Worm (Caenorhabditis elegans) whole organism, L3 larva: Measurements from ENCODE around the gene nhr-136.
A peak's percentile ranks its signal among the peaks of the same experiment; 100 is the strongest.

Experiments used
- R02D3.7 ChIP-seq: fragments of 150-350 bp; optimal IDR thresholded peaks from 2 replicates; lab custom pipeline; 2014; ENCODE audit warnings: missing biosample characterization, missing genetic modification characterization
- ZK546.5 ChIP-seq: sonication (generic microtip); optimal IDR thresholded peaks from 2 replicates; lab custom pipeline; 2017; ENCODE audit warnings: missing biosample characterization, missing genetic modification characterization
- aly-2 ChIP-seq: fragments of 150-350 bp; optimal IDR thresholded peaks from 2 replicates; lab custom pipeline; 2014; ENCODE audit warnings: missing biosample characterization, missing genetic modification characterization
- ama-1 ChIP-seq: fragments of 150-350 bp; optimal IDR thresholded peaks from 2 replicates; lab custom pipeline; 2018
- ceh-16 ChIP-seq: sonication (generic microtip); optimal IDR thresholded peaks from 2 replicates; lab custom pipeline; 2017; ENCODE audit warnings: missing biosample characterization, missing genetic modification characterization
- ceh-28 ChIP-seq: fragments of 150-350 bp; optimal IDR thresholded peaks from 2 replicates; lab custom pipeline; 2014; ENCODE audit warnings: missing biosample characterization, missing genetic modification reagents, missing genetic modification characterization
- ceh-82 ChIP-seq: fragments of 150-350 bp; optimal IDR thresholded peaks from 2 replicates; lab custom pipeline; 2014; ENCODE audit warnings: missing biosample characterization, missing genetic modification characterization
- egl-27 ChIP-seq: sonication (generic microtip); optimal IDR thresholded peaks from 4 replicates; lab custom pipeline; 2017; ENCODE audit warnings: missing biosample characterization, missing genetic modification reagents, missing genetic modification characterization
- egl-5 ChIP-seq: fragments of 150-350 bp; optimal IDR thresholded peaks from 2 replicates; lab custom pipeline; 2017; ENCODE audit warnings: missing biosample characterization, missing genetic modification reagents, missing genetic modification characterization, inconsistent platforms
- elt-1 ChIP-seq: fragments of 150-350 bp; optimal IDR thresholded peaks from 2 replicates; lab custom pipeline; 2014; ENCODE audit warnings: missing biosample characterization, missing genetic modification characterization
- elt-2 ChIP-seq: sonication (generic microtip); optimal IDR thresholded peaks from 2 replicates; lab custom pipeline; 2016; ENCODE audit warnings: missing genetic modification reagents, mild to moderate bottlenecking, missing genetic modification characterization, missing compliant biosample characterization
- elt-3 ChIP-seq, 3 experiments: fragments of 150-350 bp in 1 of 3; sonication (generic microtip) in 2 of 3; optimal IDR thresholded peaks; 2 replicates in 2 of 3; 4 replicates in 1 of 3; lab custom pipeline; 2014 to 2017; ENCODE audit warnings: missing biosample characterization in 3 of 3, missing genetic modification characterization in 3 of 3
- eor-1 ChIP-seq, 2 experiments: fragments of 150-350 bp; optimal IDR thresholded peaks; 2 replicates each; lab custom pipeline; 2014 to 2018; ENCODE audit warnings: missing biosample characterization in 2 of 2, missing genetic modification characterization in 2 of 2
- fkh-10 ChIP-seq: sonication (generic microtip); optimal IDR thresholded peaks from 2 replicates; lab custom pipeline; 2017; ENCODE audit warnings: missing biosample characterization, missing genetic modification reagents, missing genetic modification characterization
- fos-1 ChIP-seq: fragments of 150-350 bp; optimal IDR thresholded peaks from 2 replicates; lab custom pipeline; 2014; ENCODE audit warnings: missing biosample characterization, missing genetic modification characterization
- hmg-11 ChIP-seq: sonication (generic microtip); optimal IDR thresholded peaks from 2 replicates; lab custom pipeline; 2016; ENCODE audit warnings: missing genetic modification characterization, missing compliant biosample characterization
- jun-1 ChIP-seq: fragments of 150-350 bp; optimal IDR thresholded peaks from 2 replicates; lab custom pipeline; 2014; ENCODE audit warnings: missing biosample characterization, missing genetic modification reagents, missing genetic modification characterization
- mdl-1 ChIP-seq: fragments of 150-350 bp; optimal IDR thresholded peaks from 2 replicates; lab custom pipeline; 2014; ENCODE audit warnings: missing biosample characterization, missing genetic modification characterization
- mml-1 ChIP-seq: fragments of 150-350 bp; sonication (generic microtip); optimal IDR thresholded peaks from 3 replicates; lab custom pipeline; 2014; ENCODE audit warnings: missing biosample characterization, missing genetic modification characterization
- nfya-1 ChIP-seq: sonication (generic microtip); optimal IDR thresholded peaks from 2 replicates; lab custom pipeline; 2017; ENCODE audit warnings: missing genetic modification characterization, mild to moderate bottlenecking, missing compliant biosample characterization, antibody characterized with exemption, moderate library complexity; ENCODE audit not compliant: insufficient read depth
- nhr-12 ChIP-seq: fragments of 150-350 bp; optimal IDR thresholded peaks from 2 replicates; lab custom pipeline; 2014; ENCODE audit warnings: missing biosample characterization, missing genetic modification characterization
- nhr-237 ChIP-seq: fragments of 150-350 bp; optimal IDR thresholded peaks from 2 replicates; lab custom pipeline; 2014; ENCODE audit warnings: missing biosample characterization, missing genetic modification characterization
- nhr-28 ChIP-seq: fragments of 150-350 bp; optimal IDR thresholded peaks from 2 replicates; lab custom pipeline; 2014; ENCODE audit warnings: missing biosample characterization, missing genetic modification characterization
- nhr-76 ChIP-seq: fragments of 150-350 bp; sonication (generic microtip); optimal IDR thresholded peaks from 5 replicates; lab custom pipeline; 2014; ENCODE audit warnings: missing biosample characterization, missing genetic modification characterization
- nhr-77 ChIP-seq: fragments of 150-350 bp; optimal IDR thresholded peaks from 2 replicates; lab custom pipeline; 2014; ENCODE audit warnings: missing biosample characterization, missing genetic modification characterization
- pha-4 ChIP-seq: fragments of 150-350 bp; optimal IDR thresholded peaks from 2 replicates; lab custom pipeline; 2014; ENCODE audit warnings: missing biosample characterization, missing genetic modification reagents, missing genetic modification characterization
- pqm-1 ChIP-seq: fragments of 150-350 bp; optimal IDR thresholded peaks from 2 replicates; lab custom pipeline; 2017; ENCODE audit warnings: missing biosample characterization, missing genetic modification characterization, inconsistent platforms
- sea-2 ChIP-seq: fragments of 150-350 bp; sonication (generic microtip); optimal IDR thresholded peaks from 4 replicates; lab custom pipeline; 2014; ENCODE audit warnings: missing biosample characterization, missing genetic modification reagents, missing genetic modification characterization
- skn-1 ChIP-seq: fragments of 150-350 bp; optimal IDR thresholded peaks from 2 replicates; lab custom pipeline; 2014; ENCODE audit warnings: missing biosample characterization, missing genetic modification characterization
- snpc-4 ChIP-seq: fragments of 150-350 bp; optimal IDR thresholded peaks from 2 replicates; lab custom pipeline; 2014; ENCODE audit warnings: missing biosample characterization, missing genetic modification characterization
- tbx-2 ChIP-seq: sonication (generic microtip); optimal IDR thresholded peaks from 2 replicates; lab custom pipeline; 2016; ENCODE audit warnings: mild to moderate bottlenecking, missing genetic modification characterization, missing compliant biosample characterization
- unc-39 ChIP-seq: sonication (generic microtip); optimal IDR thresholded peaks from 4 replicates; lab custom pipeline; 2017; ENCODE audit warnings: missing biosample characterization, missing genetic modification characterization
- unc-62 ChIP-seq: fragments of 150-350 bp; sonication (generic microtip); optimal IDR thresholded peaks from 4 replicates; lab custom pipeline; 2014; ENCODE audit warnings: missing biosample characterization, missing genetic modification reagents, missing genetic modification characterization
- zag-1 ChIP-seq: fragments of 150-350 bp; optimal IDR thresholded peaks from 2 replicates; lab custom pipeline; 2014; ENCODE audit warnings: missing biosample characterization, missing genetic modification characterization
- ztf-11 ChIP-seq: fragments of 150-350 bp; optimal IDR thresholded peaks from 2 replicates; lab custom pipeline; 2014; ENCODE audit warnings: missing biosample characterization, missing genetic modification characterization
- ztf-4 ChIP-seq: fragments of 150-350 bp; optimal IDR thresholded peaks from 2 replicates; lab custom pipeline; 2014; ENCODE audit warnings: missing biosample characterization, missing genetic modification characterization

Gene nhr-136

ce11 chrV:12094030-12094429, 12.9 kb upstream of the nhr-136 start, which contains the start of gene nhr-208:
TSS of gene nhr-208 (plus strand) at chrV:12094317.
- TF ChIP-seq nfya-1 (tag; lab: Kevin White, UChicago) (no peak), pqm-1 (tag; lab: Kevin White, UChicago) (peak; percentile 52), elt-2 (tag; lab: Kevin White, UChicago) (peak; percentile 16)

- no peak for TF ChIP-seq skn-1 (tag; lab: Kevin White, UChicago)
- no peak for TF ChIP-seq unc-62 (GFP tag; lab: Kevin White, UChicago)
- TF ChIP-seq zag-1 (tag; lab: Kevin White, UChicago): no peak
- no peak for TF ChIP-seq tbx-2 (tag; lab: Kevin White, UChicago)
- no peak for TF ChIP-seq nhr-76 (tag; lab: Kevin White, UChicago)
- no peak for TF ChIP-seq egl-27 (tag; lab: Kevin White, UChicago)
- no peak for TF ChIP-seq aly-2 (tag; lab: Kevin White, UChicago)
- TF ChIP-seq ztf-11: no peak
- no peak for TF ChIP-seq ztf-4 (tag; lab: Kevin White, UChicago)
- no peak for TF ChIP-seq unc-39 (tag; lab: Kevin White, UChicago)
- peak; percentile 8 for TF ChIP-seq jun-1 (tag; lab: Kevin White, UChicago)
- no peak for TF ChIP-seq nhr-12 (tag; lab: Kevin White, UChicago)
- no peak for TF ChIP-seq sea-2 (GFP tag; lab: Kevin White, UChicago)
- no peak for TF ChIP-seq nhr-28 (tag; lab: Kevin White, UChicago)
- no peak for TF ChIP-seq elt-1 (tag; lab: Kevin White, UChicago)
- peak; percentile 26 for TF ChIP-seq elt-2 (tag; lab: Kevin White, UChicago)
- TF ChIP-seq snpc-4: no peak
- no peak for TF ChIP-seq mdl-1 (tag; lab: Kevin White, UChicago)
- peak; percentile 87 for TF ChIP-seq pha-4
- no peak for TF ChIP-seq ama-1 (lab: Kevin White, UChicago)
- no peak for TF ChIP-seq ZK546.5 (tag; lab: Kevin White, UChicago)
- no peak for TF ChIP-seq elt-3 (tag; optimal IDR thresholded peaks at IDR 0.05; lab: Kevin White, UChicago)
- no peak for TF ChIP-seq nhr-237 (tag; lab: Kevin White, UChicago)
- no peak for TF ChIP-seq ceh-16 (tag; lab: Kevin White, UChicago)
- peak; percentile 89 for TF ChIP-seq pqm-1 (tag; lab: Kevin White, UChicago)
- no peak for TF ChIP-seq nhr-77
- no peak for TF ChIP-seq mml-1 (tag; lab: Kevin White, UChicago)
- TF ChIP-seq eor-1 (tag; optimal IDR thresholded peaks at IDR 0.05; lab: Kevin White, UChicago): no peak
Measured at ce11 chrV:12095865-12096264, 11.1 kb upstream of the nhr-136 start, which contains the start of gene nhr-207. TSS of gene nhr-207 (plus strand) at chrV:12096146.

- TF ChIP-seq egl-5 (tag; lab: Kevin White, UChicago): no peak
- no peak for TF ChIP-seq eor-1 (tag; optimal IDR thresholded peaks at IDR 0.05; lab: Kevin White, UChicago)
- no peak for TF ChIP-seq fkh-10 (GFP tag; lab: Kevin White, UChicago)
- TF ChIP-seq elt-3 (tag; optimal IDR thresholded peaks at IDR 0.05; lab: Kevin White, UChicago): no peak
- TF ChIP-seq ztf-4 (tag; lab: Kevin White, UChicago): no peak
- TF ChIP-seq pha-4: no peak
- no peak for TF ChIP-seq R02D3.7
- no peak for TF ChIP-seq pqm-1 (tag; lab: Kevin White, UChicago)
- TF ChIP-seq fos-1: no peak
- no peak for TF ChIP-seq unc-62 (GFP tag; lab: Kevin White, UChicago)
- no peak for TF ChIP-seq ZK546.5 (tag; lab: Kevin White, UChicago)
- TF ChIP-seq skn-1 (tag; lab: Kevin White, UChicago): no peak
- TF ChIP-seq nhr-76 (tag; lab: Kevin White, UChicago): no peak
- TF ChIP-seq, all 47 proteins: peak for 0
Measured at ce11 chrV:12098123-12098522, 8.8 kb upstream of the nhr-136 start, which contains the start of gene nhr-209. TSS of gene nhr-209 (plus strand) at chrV:12098149.

- no peak for TF ChIP-seq fkh-10 (GFP tag; lab: Kevin White, UChicago)
- peak; percentile 32 for TF ChIP-seq snpc-4
- no peak for TF ChIP-seq ceh-82 (tag; lab: Kevin White, UChicago)
- peak; percentile 25 for TF ChIP-seq pqm-1 (tag; lab: Kevin White, UChicago)
- peak; percentile 42 for TF ChIP-seq ceh-28 (tag; lab: Kevin White, UChicago)
- peak; percentile 75 for TF ChIP-seq pha-4
- TF ChIP-seq hmg-11 (tag; lab: Kevin White, UChicago): peak; percentile 25
- TF ChIP-seq elt-2 (tag; lab: Kevin White, UChicago): peak; percentile 23
Measured at ce11 chrV:12100794-12101343, 6.1 kb upstream of the nhr-136 start, which contains the start of gene nhr-154. TSS of gene nhr-154 (plus strand) at chrV:12101293.
